Fruit fly (Drosophila melanogaster): ENCODE measurements around the gene CG34250.

CG34250 gene

dm6 chr3L:17428779-17429178 is 47.2 kb upstream of the CG34250 start, which contains the start of gene Gorab (continued):
- TF ChIP-seq B-H2 (GFP tag; optimal IDR thresholded peaks at IDR 0.05) (peak; percentile 24), CG34422 (GFP tag; IDR thresholded peaks at IDR 0.05) (peak; percentile 97), TFAM (GFP tag; optimal IDR thresholded peaks at IDR 0.05) (no peak), B-H1 (GFP tag; IDR thresholded peaks at IDR 0.05) (peak; percentile 93), CG3281 (GFP tag; optimal IDR thresholded peaks at IDR 0.05) (peak; percentile 67), Sin3A (optimal IDR thresholded peaks at IDR 0.05) (peak; percentile 46), HmgD (GFP tag; optimal IDR thresholded peaks at IDR 0.05) (peak; percentile 44), CG2199 (GFP tag; IDR thresholded peaks at IDR 0.05) (peak; percentile 83; the same call in 2 of the 3 replicates), Ets97D (GFP tag; optimal IDR thresholded peaks at IDR 0.05) (peak; percentile 82), inv (GFP tag; IDR thresholded peaks at IDR 0.05; ENCODE audit: partially characterized antibody) (peak; percentile 49), Oli (tag; optimal IDR thresholded peaks at IDR 0.05) (peak; percentile 80), gcm (GFP tag; optimal IDR thresholded peaks at IDR 0.05) (peak; percentile 32), Jarid2 (GFP tag; optimal IDR thresholded peaks at IDR 0.05) (peak; percentile 19), Atf6 (GFP tag; IDR thresholded peaks at IDR 0.05) (peak; percentile 87), eyg (GFP tag; optimal IDR thresholded peaks at IDR 0.05) (no peak), CG14860 (GFP tag; IDR thresholded peaks at IDR 0.05; ENCODE audit: partially characterized antibody) (peak; percentile 38; the same call in 1 of the 3 replicates), CG10431 (GFP tag; optimal IDR thresholded peaks at IDR 0.05) (peak; percentile 53), vvl (GFP tag; IDR thresholded peaks at IDR 0.05) (peak; percentile 97), psq (GFP tag; optimal IDR thresholded peaks at IDR 0.05) (peak; percentile 55), CG12236 (GFP tag; optimal IDR thresholded peaks at IDR 0.05) (peak; percentile 32), CG9797 (GFP tag; optimal IDR thresholded peaks at IDR 0.05) (peak; percentile 16), Tbp (GFP tag; optimal IDR thresholded peaks at IDR 0.05) (no peak), dm (GFP tag; optimal IDR thresholded peaks at IDR 0.05) (peak; percentile 69), CG8765 (GFP tag; IDR thresholded peaks at IDR 0.05) (peak; percentile 94), CG10267 (tag; optimal IDR thresholded peaks at IDR 0.05) (peak; percentile 85), Sry-δ (GFP tag; optimal IDR thresholded peaks at IDR 0.05) (peak; percentile 61), CHES-1-like (GFP tag; optimal IDR thresholded peaks at IDR 0.05) (peak; percentile 72), HHEX (GFP tag; optimal IDR thresholded peaks at IDR 0.05) (peak; percentile 79), CG16863 (GFP tag; optimal IDR thresholded peaks at IDR 0.05) (peak; percentile 77), CrebB (tag; optimal IDR thresholded peaks at IDR 0.05) (no peak), Drgx (GFP tag; IDR thresholded peaks at IDR 0.05) (peak; percentile 90), bsh (GFP tag; optimal IDR thresholded peaks at IDR 0.05) (peak in 1 of 2 experiments; percentile 90), CG5180 (GFP tag; optimal IDR thresholded peaks at IDR 0.05) (peak; percentile 37), CG13287 (GFP tag; IDR thresholded peaks at IDR 0.05; ENCODE audit: partially characterized antibody) (peak; percentile 62), CG5953 (GFP tag; IDR thresholded peaks at IDR 0.05) (peak; percentile 84), ato (GFP tag; IDR thresholded peaks at IDR 0.05; ENCODE audit: partially characterized antibody) (no peak), CG3847 (GFP tag; IDR thresholded peaks at IDR 0.05) (peak; percentile 95), CG17802 (tag; optimal IDR thresholded peaks at IDR 0.05) (peak; percentile 91), lbe (GFP tag; optimal IDR thresholded peaks at IDR 0.05) (peak; percentile 90), az2 (GFP tag; optimal IDR thresholded peaks at IDR 0.05) (peak; percentile 90), CG15601 (tag; optimal IDR thresholded peaks at IDR 0.05) (peak; percentile 86), CG7987 (GFP tag; optimal IDR thresholded peaks at IDR 0.05) (peak; percentile 49), seq (GFP tag; IDR thresholded peaks at IDR 0.05) (peak; percentile 90), CG6175 (GFP tag; IDR thresholded peaks at IDR 0.05) (peak; percentile 85), CG1024 (GFP tag; IDR thresholded peaks at IDR 0.05) (peak; percentile 89), Hand (GFP tag; optimal IDR thresholded peaks at IDR 0.05) (no peak), shn (GFP tag; optimal IDR thresholded peaks at IDR 0.05) (peak; percentile 32), pum (GFP tag; optimal IDR thresholded peaks at IDR 0.05) (peak; percentile 60), CG2712 (tag; optimal IDR thresholded peaks at IDR 0.05) (peak; percentile 95), fru (optimal IDR thresholded peaks at IDR 0.05) (no peak), CG8924 (tag; optimal IDR thresholded peaks at IDR 0.05) (peak; percentile 85)
